Fruit fly (Drosophila melanogaster) Kc167 (cell line): ENCODE data around the gene CG8534.

Experiments used
- Myc ChIP-seq: fragments of >200 bp; optimal IDR thresholded peaks from 2 replicates; lab custom pipeline; 2017; ENCODE audit warnings: missing external identifiers
- Sin3A ChIP-seq: fragments of >200 bp; optimal IDR thresholded peaks from 2 replicates; lab custom pipeline; 2018; ENCODE audit warnings: missing external identifiers
- h ChIP-seq: fragments of >200 bp; optimal IDR thresholded peaks from 3 replicates; lab custom pipeline; 2018; ENCODE audit warnings: missing external identifiers
- insv ChIP-seq: fragments of >200 bp; optimal IDR thresholded peaks from 3 replicates; lab custom pipeline; 2018; ENCODE audit warnings: missing external identifiers
- psq ChIP-seq: fragments of >200 bp; optimal IDR thresholded peaks from 2 replicates; lab custom pipeline; 2017; ENCODE audit warnings: missing external identifiers
- ttk ChIP-seq: sonication (Bioruptor generic); optimal IDR thresholded peaks from 2 replicates; lab custom pipeline; 2017; ENCODE audit warnings: missing external identifiers

The CG8534 gene

dm6 chr3R:9812447-9812846, at the start of gene CG8534:
CG8534 (plus strand) TSS chr3R:9812747.
- TF ChIP-seq Sin3A (lab: Kevin White, UChicago) (no peak), ttk (lab: Kevin White, UChicago) (no peak), h (lab: Kevin White, UChicago) (no peak), insv (lab: Kevin White, UChicago) (no peak), Myc (lab: Kevin White, UChicago) (no peak), psq (lab: Kevin White, UChicago) (no peak)

dm6 chr3R:9762955-9763931, 49.3 kb upstream of the CG8534 start, which contains the start of the genes Snap24 and CG8478:
Snap24 (minus strand) TSS chr3R:9763150.
CG8478 (plus strand) TSS chr3R:9763650.
- no peak for TF ChIP-seq Sin3A (lab: Kevin White, UChicago)
- TF ChIP-seq insv (lab: Kevin White, UChicago), result no peak
- no peak for TF ChIP-seq ttk (lab: Kevin White, UChicago)
- no peak for TF ChIP-seq h (lab: Kevin White, UChicago)
- no peak for TF ChIP-seq psq (lab: Kevin White, UChicago)
- no peak for TF ChIP-seq Myc (lab: Kevin White, UChicago)

dm6 chr3R:9767620-9768592, 44.6 kb upstream of the CG8534 start, which contains the start of gene Naa80:
Naa80 (plus strand) TSS chr3R:9767834.
- TF ChIP-seq Sin3A (lab: Kevin White, UChicago) (no peak), psq (lab: Kevin White, UChicago) (no peak), insv (lab: Kevin White, UChicago) (no peak), Myc (lab: Kevin White, UChicago) (no peak), ttk (lab: Kevin White, UChicago) (no peak), h (lab: Kevin White, UChicago) (no peak)

dm6 chr3R:9768884-9769283, 43.7 kb upstream of the CG8534 start, which contains the start of gene MED6:
MED6 (minus strand) TSS chr3R:9768984.
- TF ChIP-seq h (lab: Kevin White, UChicago) (no peak), psq (lab: Kevin White, UChicago) (no peak), Myc (lab: Kevin White, UChicago) (no peak), ttk (lab: Kevin White, UChicago) (no peak), Sin3A (lab: Kevin White, UChicago) (no peak), insv (lab: Kevin White, UChicago) (no peak)

dm6 chr3R:9770127-9770526, 42.4 kb upstream of the CG8534 start:
- TF ChIP-seq insv (lab: Kevin White, UChicago), result no peak

dm6 chr3R:9771519-9771972, 41.0 kb upstream of the CG8534 start, which contains the start of gene CG9471:
CG9471 (minus strand) TSS chr3R:9771542.
- TF ChIP-seq psq (lab: Kevin White, UChicago) (no peak), Myc (lab: Kevin White, UChicago) (no peak), Sin3A (lab: Kevin White, UChicago) (no peak), insv (lab: Kevin White, UChicago) (no peak), ttk (lab: Kevin White, UChicago) (no peak), h (lab: Kevin White, UChicago) (no peak)

dm6 chr3R:9774147-9774546, 38.4 kb upstream of the CG8534 start, which contains the start of gene Whamy:
Whamy (minus strand) TSS chr3R:9774419.
- TF ChIP-seq insv (lab: Kevin White, UChicago) (no peak), Sin3A (lab: Kevin White, UChicago) (no peak), Myc (lab: Kevin White, UChicago) (no peak), ttk (lab: Kevin White, UChicago) (no peak), psq (lab: Kevin White, UChicago) (no peak), h (lab: Kevin White, UChicago) (no peak)

dm6 chr3R:9774821-9775220, 37.7 kb upstream of the CG8534 start, which contains the start of gene topi:
topi (plus strand) TSS chr3R:9775121.
- no peak for TF ChIP-seq insv (lab: Kevin White, UChicago)
- no peak for TF ChIP-seq Myc (lab: Kevin White, UChicago)
- TF ChIP-seq ttk (lab: Kevin White, UChicago), result no peak
- TF ChIP-seq h (lab: Kevin White, UChicago), result no peak
- no peak for TF ChIP-seq Sin3A (lab: Kevin White, UChicago)

dm6 chr3R:9777941-9778360, 34.6 kb upstream of the CG8534 start, which contains the start of gene RpS29:
RpS29 (plus strand) TSS chr3R:9778042.
- TF ChIP-seq Myc (lab: Kevin White, UChicago), result no peak
- no peak for TF ChIP-seq h (lab: Kevin White, UChicago)
- no peak for TF ChIP-seq insv (lab: Kevin White, UChicago)
- no peak for TF ChIP-seq psq (lab: Kevin White, UChicago)
- TF ChIP-seq Sin3A (lab: Kevin White, UChicago), result no peak
- TF ChIP-seq ttk (lab: Kevin White, UChicago), result no peak

- no peak for TF ChIP-seq insv (lab: Kevin White, UChicago)
- TF ChIP-seq Sin3A (lab: Kevin White, UChicago), result no peak
- no peak for TF ChIP-seq Myc (lab: Kevin White, UChicago)
- TF ChIP-seq ttk (lab: Kevin White, UChicago), result no peak
- no peak for TF ChIP-seq h (lab: Kevin White, UChicago)
- no peak for TF ChIP-seq psq (lab: Kevin White, UChicago)
Observed at dm6 chr3R:9779764-9780163, 32.8 kb upstream of the CG8534 start, which contains the start of gene CG12947. CG12947 (plus strand) TSS chr3R:9780064.
